Fruit fly (Drosophila melanogaster) whole organism, embryonic: ENCODE data around the gene Epp.

Experiments
- CG1024 ChIP-seq: fragments of 200-800 bp; sonication (Bioruptor generic); IDR thresholded peaks from 2 replicates; pipeline ENCODE4 v1.3.6; 2022; ENCODE audit warnings: missing biosample characterization, missing genetic modification characterization
- CG10543 ChIP-seq: fragments of 200-800 bp; sonication (Bioruptor generic); optimal IDR thresholded peaks from 3 replicates; lab custom pipeline; 2017; ENCODE audit warnings: missing biosample characterization, mild to moderate bottlenecking, missing genetic modification characterization, moderate library complexity
- CG11504 ChIP-seq: fragments of 200-800 bp; sonication (Bioruptor generic); optimal IDR thresholded peaks from 3 replicates; lab custom pipeline; 2019; ENCODE audit warnings: missing biosample characterization, mild to moderate bottlenecking, missing genetic modification characterization, moderate library complexity
- CG12659 ChIP-seq: fragments of 200-800 bp; sonication (Bioruptor generic); optimal IDR thresholded peaks from 3 replicates; lab custom pipeline; 2017; ENCODE audit warnings: mild to moderate bottlenecking, missing biosample characterization, missing genetic modification reagents, missing genetic modification characterization
- CG12744 ChIP-seq: fragments of 200-800 bp; sonication (Bioruptor generic); optimal IDR thresholded peaks from 2 replicates; lab custom pipeline; 2016; ENCODE audit warnings: missing biosample characterization, missing genetic modification characterization
- CG13775 ChIP-seq: fragments of 200-800 bp; sonication (Bioruptor generic); optimal IDR thresholded peaks from 3 replicates; lab custom pipeline; 2017; ENCODE audit warnings: missing biosample characterization, mild to moderate bottlenecking, missing genetic modification characterization
- CG15073 ChIP-seq: fragments of 200-800 bp; sonication (Bioruptor generic); optimal IDR thresholded peaks from 2 replicates; lab custom pipeline; 2016; ENCODE audit warnings: missing biosample characterization, missing genetic modification characterization
- CG15269 ChIP-seq: fragments of 200-800 bp; sonication (Bioruptor generic); optimal IDR thresholded peaks from 2 replicates; lab custom pipeline; 2018; ENCODE audit warnings: missing biosample characterization, mild to moderate bottlenecking, missing genetic modification characterization, moderate library complexity
- CG17361 ChIP-seq: fragments of 200-800 bp; sonication (Bioruptor generic); IDR thresholded peaks from 3 replicates; pipeline ENCODE4 v1.3.6; 2022; ENCODE audit warnings: missing biosample characterization, missing genetic modification characterization
- CG18011 ChIP-seq: fragments of 200-800 bp; sonication (Bioruptor generic); optimal IDR thresholded peaks from 2 replicates; lab custom pipeline; 2017; ENCODE audit warnings: missing biosample characterization, missing genetic modification characterization, mild to moderate bottlenecking, moderate library complexity, missing genotype
- CG18619 ChIP-seq: fragments of 200-800 bp; sonication (Bioruptor generic); optimal IDR thresholded peaks from 3 replicates; lab custom pipeline; 2017; ENCODE audit warnings: missing biosample characterization, mild to moderate bottlenecking, missing genetic modification characterization
- CG2712 ChIP-seq: fragments of 200-800 bp; optimal IDR thresholded peaks from 3 replicates; lab custom pipeline; 2019; ENCODE audit warnings: missing biosample characterization, mild to moderate bottlenecking, missing genetic modification characterization, moderate library complexity
- CG30431 ChIP-seq: fragments of 200-800 bp; sonication (Bioruptor generic); optimal IDR thresholded peaks from 2 replicates; lab custom pipeline; 2017; ENCODE audit warnings: missing biosample characterization, missing genetic modification characterization
- CG32532 ChIP-seq: fragments of 200-800 bp; sonication (Bioruptor generic); IDR thresholded peaks from 2 replicates; pipeline ENCODE4 v1.3.6; 2022; ENCODE audit warnings: missing biosample characterization, missing genetic modification characterization
- CG6689 ChIP-seq: fragments of 200-800 bp; sonication (Bioruptor generic); IDR thresholded peaks from 2 replicates; pipeline ENCODE4 v1.3.6; 2022; ENCODE audit warnings: missing biosample characterization, missing genetic modification characterization
- CG6765 ChIP-seq: fragments of 200-800 bp; sonication (Bioruptor generic); optimal IDR thresholded peaks from 3 replicates; lab custom pipeline; 2017; ENCODE audit warnings: missing biosample characterization, mild to moderate bottlenecking, missing genetic modification characterization
- CG8924 ChIP-seq: fragments of 200-800 bp; optimal IDR thresholded peaks from 3 replicates; lab custom pipeline; 2019; ENCODE audit warnings: missing biosample characterization, mild to moderate bottlenecking, missing genetic modification characterization, moderate library complexity
- CG9932 ChIP-seq: fragments of 200-800 bp; sonication (Bioruptor generic); IDR thresholded peaks from 2 replicates; pipeline ENCODE4 v1.3.6; 2022; ENCODE audit warnings: missing biosample characterization, missing genetic modification characterization
- Dbx ChIP-seq: fragments of 200-800 bp; sonication (Bioruptor generic); IDR thresholded peaks from 3 replicates; pipeline ENCODE4 v1.3.6; 2022; ENCODE audit warnings: missing biosample characterization, missing genetic modification characterization
- Deaf1 ChIP-seq: fragments of 200-800 bp; optimal IDR thresholded peaks from 3 replicates; lab custom pipeline; 2019; ENCODE audit warnings: missing biosample characterization, mild to moderate bottlenecking, missing genetic modification characterization, moderate library complexity
- Dfd ChIP-seq, 2 experiments: fragments of >200 bp; optimal IDR thresholded peaks; 2 replicates each; lab custom pipeline; 2017; ENCODE audit warnings: missing biosample characterization in 2 of 2, missing genetic modification characterization in 2 of 2
- Ets97D ChIP-seq: fragments of 200-800 bp; sonication (Bioruptor generic); optimal IDR thresholded peaks from 3 replicates; lab custom pipeline; 2016; ENCODE audit warnings: missing biosample characterization, missing genetic modification characterization
- Gug ChIP-seq: fragments of 200-800 bp; sonication (Bioruptor generic); IDR thresholded peaks from 4 replicates; pipeline ENCODE4 v1.3.6; 2022; ENCODE audit warnings: missing biosample characterization, missing genetic modification characterization
- HLH4C ChIP-seq: fragments of 200-800 bp; sonication (Bioruptor generic); IDR thresholded peaks from 3 replicates; pipeline ENCODE4 v1.3.6; 2022; ENCODE audit warnings: missing biosample characterization, missing genetic modification characterization; ENCODE audit not compliant: partially characterized antibody
- HLHmδ ChIP-seq: fragments of 200-800 bp; sonication (Bioruptor generic); optimal IDR thresholded peaks from 2 replicates; lab custom pipeline; 2018; ENCODE audit warnings: missing biosample characterization, mild to moderate bottlenecking, missing genetic modification characterization, moderate library complexity
- Mad ChIP-seq: fragments of 200-800 bp; sonication (Bioruptor generic); optimal IDR thresholded peaks from 2 replicates; lab custom pipeline; 2016; ENCODE audit warnings: missing biosample characterization, missing genetic modification characterization
- Mrtf ChIP-seq: fragments of 200-800 bp; sonication (Bioruptor generic); IDR thresholded peaks from 3 replicates; pipeline ENCODE4 v1.3.6; 2022; ENCODE audit warnings: missing biosample characterization, missing genetic modification characterization
- NFAT ChIP-seq: fragments of 200-800 bp; sonication (Bioruptor generic); IDR thresholded peaks from 2 replicates; pipeline ENCODE4 v1.3.6; 2022; ENCODE audit warnings: missing biosample characterization, missing genetic modification characterization
- Sry-δ ChIP-seq: fragments of 200-800 bp; sonication (Bioruptor generic); optimal IDR thresholded peaks from 2 replicates; lab custom pipeline; 2016; ENCODE audit warnings: missing biosample characterization, missing genetic modification characterization
- Stat92E ChIP-seq, 3 experiments: fragments of >200 bp in 2 of 3; fragments of 200-800 bp in 1 of 3; sonication (Bioruptor generic) in 1 of 3; optimal IDR thresholded peaks; 2 replicates each; lab custom pipeline; 2017 to 2019; ENCODE audit warnings: missing biosample characterization in 3 of 3, missing genetic modification characterization in 3 of 3, mild to moderate bottlenecking in 1 of 3, moderate library complexity in 1 of 3
- Xrp1 ChIP-seq: fragments of 200-800 bp; sonication (Bioruptor generic); IDR thresholded peaks from 2 replicates; pipeline ENCODE4 v1.3.6; 2022; ENCODE audit warnings: missing biosample characterization, missing genetic modification characterization
- ash1 ChIP-seq: fragments of 200-800 bp; sonication (Bioruptor generic); optimal IDR thresholded peaks from 2 replicates; lab custom pipeline; 2018; ENCODE audit warnings: missing biosample characterization, mild to moderate bottlenecking, missing genetic modification characterization
- bcd ChIP-seq: fragments of 200-800 bp; sonication (Bioruptor generic); optimal IDR thresholded peaks from 2 replicates; lab custom pipeline; 2017; ENCODE audit warnings: missing biosample characterization, mild to moderate bottlenecking, missing genetic modification characterization
- caup ChIP-seq: fragments of 200-800 bp; sonication (Bioruptor generic); optimal IDR thresholded peaks from 3 replicates; lab custom pipeline; 2017; ENCODE audit warnings: missing biosample characterization, mild to moderate bottlenecking, missing genetic modification characterization, moderate library complexity; ENCODE audit not compliant: severe bottlenecking
- fru ChIP-seq: fragments of >200 bp; optimal IDR thresholded peaks from 2 replicates; lab custom pipeline; 2017
- fu2 ChIP-seq: fragments of 200-800 bp; sonication (Bioruptor generic); optimal IDR thresholded peaks from 2 replicates; lab custom pipeline; 2016; ENCODE audit warnings: missing biosample characterization, missing genetic modification characterization
- gem ChIP-seq: fragments of 200-800 bp; sonication (Bioruptor generic); optimal IDR thresholded peaks from 2 replicates; lab custom pipeline; 2019; ENCODE audit warnings: missing biosample characterization, mild to moderate bottlenecking, missing genetic modification characterization, moderate library complexity
- ham ChIP-seq: fragments of 200-800 bp; sonication (Bioruptor generic); IDR thresholded peaks from 2 replicates; pipeline ENCODE4 v1.3.6; 2022; ENCODE audit warnings: missing biosample characterization, missing genetic modification characterization
- lbe ChIP-seq: fragments of 200-800 bp; sonication (Bioruptor generic); optimal IDR thresholded peaks from 2 replicates; lab custom pipeline; 2016; ENCODE audit warnings: missing biosample characterization, mild to moderate bottlenecking, missing genetic modification characterization
- pnt ChIP-seq: fragments of 200-800 bp; sonication (Bioruptor generic); optimal IDR thresholded peaks from 3 replicates; lab custom pipeline; 2016; ENCODE audit warnings: missing biosample characterization, missing genetic modification characterization
- pros ChIP-seq: fragments of 200-800 bp; sonication (Bioruptor generic); optimal IDR thresholded peaks from 3 replicates; lab custom pipeline; 2019; ENCODE audit warnings: missing biosample characterization, mild to moderate bottlenecking, missing genetic modification characterization, moderate library complexity
- repo ChIP-seq: fragments of 200-800 bp; sonication (Bioruptor generic); optimal IDR thresholded peaks from 2 replicates; lab custom pipeline; 2016; ENCODE audit warnings: missing biosample characterization, missing genetic modification characterization
- shn ChIP-seq: fragments of 200-800 bp; sonication (Bioruptor generic); optimal IDR thresholded peaks from 3 replicates; lab custom pipeline; 2016; ENCODE audit warnings: missing biosample characterization, missing genetic modification characterization
- slou ChIP-seq: fragments of 200-800 bp; sonication (Bioruptor generic); optimal IDR thresholded peaks from 3 replicates; lab custom pipeline; 2016; ENCODE audit warnings: missing biosample characterization, missing genetic modification characterization
- tap ChIP-seq: fragments of 200-800 bp; optimal IDR thresholded peaks from 3 replicates; lab custom pipeline; 2019; ENCODE audit warnings: missing biosample characterization, mild to moderate bottlenecking, missing genetic modification characterization, moderate library complexity
- tgo ChIP-seq: fragments of 200-800 bp; sonication (Bioruptor generic); IDR thresholded peaks from 3 replicates; pipeline ENCODE4 v1.3.6; 2022; ENCODE audit warnings: missing biosample characterization, missing genetic modification characterization
- tup ChIP-seq: fragments of 200-800 bp; sonication (Bioruptor generic); optimal IDR thresholded peaks from 2 replicates; lab custom pipeline; 2016; ENCODE audit warnings: missing biosample characterization, mild to moderate bottlenecking, missing genetic modification characterization, moderate library complexity
- usp ChIP-seq: fragments of >200 bp; optimal IDR thresholded peaks from 2 replicates; lab custom pipeline; 2017; ENCODE audit warnings: missing biosample characterization, missing genetic modification characterization
- vvl ChIP-seq: fragments of 200-800 bp; sonication (Bioruptor generic); IDR thresholded peaks from 2 replicates; pipeline ENCODE4 v1.3.6; 2022; ENCODE audit warnings: missing biosample characterization, missing genetic modification characterization

Gene Epp

DNA sequence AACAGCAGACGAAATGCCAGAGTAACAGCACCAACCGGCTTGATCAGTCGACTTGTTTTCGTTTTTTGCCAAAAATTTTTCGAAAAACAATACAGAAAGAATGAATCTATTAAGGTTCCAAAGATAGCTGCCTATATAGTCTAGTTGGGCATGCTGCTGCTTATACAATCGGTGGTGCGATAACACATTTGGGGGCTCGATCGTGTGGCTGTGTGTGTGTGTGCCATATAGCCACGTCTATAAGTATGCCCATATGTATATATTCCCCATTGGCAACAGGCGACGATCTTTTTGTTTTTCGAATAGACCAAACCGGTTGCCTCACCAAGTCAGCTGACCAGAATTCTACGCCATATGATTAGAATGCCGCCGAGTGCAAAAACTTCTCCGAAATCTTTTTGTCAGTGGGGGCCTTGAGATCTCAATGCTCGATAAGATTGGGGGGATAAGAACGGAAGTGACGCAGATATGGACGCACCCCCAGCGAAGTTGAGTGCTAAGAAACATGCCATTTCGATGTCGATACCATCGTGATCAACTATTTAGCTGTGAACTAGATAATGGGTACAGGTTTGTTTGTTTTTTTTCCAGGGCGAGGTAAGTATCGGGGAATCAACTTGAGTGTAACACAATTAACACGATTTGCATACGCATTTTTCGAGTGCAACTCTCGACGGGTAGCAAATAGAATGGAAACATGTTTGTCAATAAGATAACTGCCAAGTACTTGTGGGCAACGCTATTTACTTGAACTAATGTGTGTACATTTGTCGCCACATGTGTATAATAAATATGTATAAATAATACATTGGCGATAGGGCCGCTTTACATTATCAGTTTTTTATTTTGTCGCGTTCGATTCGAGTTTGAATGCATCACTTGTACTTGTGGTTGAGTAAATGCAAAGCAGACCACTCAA, 52.5 kb downstream of the Epp start (continued):
- TF ChIP-seq fu2 (peak; percentile 4), CG9932 (GFP tag; lab: Robert Waterston, UW) (peak; percentile 28; the same call in 1 of the 2 replicates), Dfd (GFP tag; optimal IDR thresholded peaks at IDR 0.05; lab: Kevin White, UChicago) (no peak), CG15073 (peak; percentile 37), Dbx (GFP tag; lab: Robert Waterston, UW) (peak; percentile 81), usp (GFP tag; lab: Kevin White, UChicago) (no peak), CG12659 (GFP tag; lab: Kevin White, UChicago) (peak; percentile 82), Mrtf (GFP tag; lab: Robert Waterston, UW) (peak; percentile 43; the same call in 1 of the 3 replicates), caup (GFP tag; lab: Kevin White, UChicago) (peak; percentile 88), CG30431 (GFP tag; lab: Kevin White, UChicago) (peak; percentile 37), pnt (GFP tag; lab: Kevin White, UChicago) (peak; percentile 12), CG32532 (GFP tag; lab: Robert Waterston, UW) (no peak; the same call in 1 of the 2 replicates), CG1024 (GFP tag; lab: Robert Waterston, UW) (peak; percentile 83; the same call in 1 of the 2 replicates), CG6689 (GFP tag; lab: Robert Waterston, UW) (peak; percentile 64), ham (GFP tag; lab: Robert Waterston, UW) (no peak), CG11504 (peak; percentile 77), gem (tag; lab: Kevin White, UChicago) (peak; percentile 84), CG17361 (GFP tag; lab: Robert Waterston, UW) (peak; percentile 61; the same call in 1 of the 3 replicates), Mad (peak; percentile 59), CG8924 (peak; percentile 78), CG13775 (GFP tag; lab: Kevin White, UChicago) (peak; percentile 70), CG15269 (tag; lab: Kevin White, UChicago) (peak; percentile 64), repo (peak; percentile 66), pros (GFP tag; lab: Kevin White, UChicago) (no peak), HLH4C (GFP tag; lab: Robert Waterston, UW) (no peak), CG18011 (peak; percentile 55), Ets97D (GFP tag; lab: Kevin White, UChicago) (peak; percentile 36), Xrp1 (peak; percentile 95), shn (GFP tag; lab: Kevin White, UChicago) (no peak), vvl (GFP tag; lab: Robert Waterston, UW) (peak; percentile 72), slou (GFP tag; lab: Kevin White, UChicago) (peak; percentile 82), Deaf1 (tag; lab: Kevin White, UChicago) (no peak), NFAT (GFP tag; lab: Robert Waterston, UW) (peak; percentile 51), CG6765 (GFP tag; lab: Kevin White, UChicago) (peak; percentile 76), CG10543 (GFP tag; lab: Kevin White, UChicago) (peak; percentile 90), tgo (GFP tag; lab: Robert Waterston, UW) (peak; percentile 49; the same call in 2 of the 3 replicates), ash1 (GFP tag; lab: Kevin White, UChicago) (peak; percentile 61), CG18619 (GFP tag; lab: Kevin White, UChicago) (peak; percentile 88), tup (GFP tag; lab: Kevin White, UChicago) (peak; percentile 80), Gug (GFP tag; lab: Robert Waterston, UW) (no peak), Stat92E (GFP tag; optimal IDR thresholded peaks at IDR 0.05; lab: Kevin White, UChicago) (peak in 1 of 3 experiments; percentile 1), tap (peak; percentile 82), bcd (GFP tag; lab: Kevin White, UChicago) (peak; percentile 76), HLHmδ (peak; percentile 89), Sry-δ (no peak), CG12744 (GFP tag; lab: Kevin White, UChicago) (peak; percentile 70), fru (lab: Kevin White, UChicago) (no peak), CG2712 (tag; lab: Kevin White, UChicago) (peak; percentile 73), lbe (GFP tag; lab: Kevin White, UChicago) (no peak)
